Fruit fly (Drosophila melanogaster): ENCODE data around the gene CG3106.

CG3106 gene

DNA sequence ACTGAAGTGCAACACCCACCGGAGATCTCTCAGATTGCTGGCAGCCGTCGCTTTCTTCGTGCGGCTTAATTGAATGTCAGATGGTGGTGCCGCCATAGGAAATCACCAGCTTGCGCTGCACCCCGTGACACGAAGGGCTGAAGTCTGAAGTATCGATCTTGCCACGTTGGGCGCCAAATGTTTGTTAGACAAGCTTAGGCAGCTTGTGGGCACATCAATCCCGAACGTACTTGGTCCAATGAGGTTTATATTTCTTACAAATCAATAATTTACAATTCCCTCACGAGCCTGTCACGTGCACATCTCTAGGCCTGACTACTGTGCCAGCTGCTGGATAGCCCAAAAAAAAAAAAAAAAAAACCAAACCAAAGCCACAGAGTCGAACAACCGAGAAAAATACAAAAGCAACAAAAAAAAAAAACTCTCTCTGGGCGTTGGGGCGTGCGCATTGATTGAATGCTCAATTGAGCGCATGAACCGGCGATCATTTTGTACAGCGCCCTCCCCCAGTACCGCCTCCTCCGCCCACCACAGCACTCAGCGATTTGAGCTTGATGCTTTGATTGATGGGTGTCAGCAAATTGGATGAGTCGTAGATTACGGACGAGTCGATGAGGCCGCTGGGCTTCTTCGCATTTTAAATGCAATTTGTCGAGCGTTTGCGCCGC is 45.3 kb upstream of the CG3106 start (continued):
- TF ChIP-seq HLH4C (GFP tag; IDR thresholded peaks at IDR 0.05; ENCODE audit: partially characterized antibody) = 0 out of 3 replicates have a peak, but pooled peaks have one; percentile 31
- TF ChIP-seq CG7357 (GFP tag; IDR thresholded peaks at IDR 0.05) = no peak
- TF ChIP-seq sqz (GFP tag; optimal IDR thresholded peaks at IDR 0.05) = peak; percentile 48
- no peak for TF ChIP-seq Bteb2 (GFP tag; optimal IDR thresholded peaks at IDR 0.05)
- no peak for TF ChIP-seq CG10431 (GFP tag; optimal IDR thresholded peaks at IDR 0.05)
- TF ChIP-seq CG30431 (GFP tag; optimal IDR thresholded peaks at IDR 0.05) = no peak
- TF ChIP-seq jumu (GFP tag; optimal IDR thresholded peaks at IDR 0.05) = no peak
- TF ChIP-seq CG10979 (tag; optimal IDR thresholded peaks at IDR 0.05) = no peak
- TF ChIP-seq PHDP (tag; optimal IDR thresholded peaks at IDR 0.05) = no peak
- TF ChIP-seq HLHmδ (GFP tag; optimal IDR thresholded peaks at IDR 0.05) = no peak
- TF ChIP-seq CG13775 (GFP tag; optimal IDR thresholded peaks at IDR 0.05) = no peak
- no peak for TF ChIP-seq pnt (GFP tag; optimal IDR thresholded peaks at IDR 0.05)
- peak; percentile 50; the same call in 1 of the 2 replicates for TF ChIP-seq CG2129 (GFP tag; IDR thresholded peaks at IDR 0.05; ENCODE audit: partially characterized antibody)
- no peak for TF ChIP-seq ssp (GFP tag; IDR thresholded peaks at IDR 0.05)
- TF ChIP-seq CG14667 (GFP tag; IDR thresholded peaks at IDR 0.05) = no peak
- TF ChIP-seq zf30C (GFP tag; optimal IDR thresholded peaks at IDR 0.05) = no peak
- TF ChIP-seq sens-2 (GFP tag; IDR thresholded peaks at IDR 0.05) = no peak
- no peak for TF ChIP-seq usp (GFP tag; optimal IDR thresholded peaks at IDR 0.05)
- TF ChIP-seq CG8924 (tag; optimal IDR thresholded peaks at IDR 0.05) = no peak
- TF ChIP-seq run (tag; optimal IDR thresholded peaks at IDR 0.05) = no peak
- no peak for TF ChIP-seq Dip2 (GFP tag; IDR thresholded peaks at IDR 0.05)
- no peak for TF ChIP-seq insv (GFP tag; optimal IDR thresholded peaks at IDR 0.05)
- TF ChIP-seq gcm2 (GFP tag; optimal IDR thresholded peaks at IDR 0.05) = no peak
- peak; percentile 26 for TF ChIP-seq Med (GFP tag)
- no peak for TF ChIP-seq Xrp1 (GFP tag; IDR thresholded peaks at IDR 0.05)
- TF ChIP-seq CG5180 (GFP tag; optimal IDR thresholded peaks at IDR 0.05) = no peak

- TF ChIP-seq Dfd (GFP tag; optimal IDR thresholded peaks at IDR 0.05) (peak in 1 of 2 experiments; percentile 73), cwo (GFP tag; optimal IDR thresholded peaks at IDR 0.05) (no peak), Dref (GFP tag; IDR thresholded peaks at IDR 0.05) (no peak), CG12071 (GFP tag; optimal IDR thresholded peaks at IDR 0.05) (no peak), Pdp1 (GFP tag; optimal IDR thresholded peaks at IDR 0.05) (no peak), Mrtf (GFP tag; IDR thresholded peaks at IDR 0.05) (no peak), Six4 (GFP tag; optimal IDR thresholded peaks at IDR 0.05) (no peak), org-1 (GFP tag; optimal IDR thresholded peaks at IDR 0.05) (no peak), disco-r (GFP tag; optimal IDR thresholded peaks at IDR 0.05) (no peak), her (GFP tag; optimal IDR thresholded peaks at IDR 0.05) (no peak), lbe (GFP tag; optimal IDR thresholded peaks at IDR 0.05) (no peak), CG4360 (GFP tag; IDR thresholded peaks at IDR 0.05) (0 out of 2 replicates have a peak, but pooled peaks have one; percentile 31), CG6791 (GFP tag; IDR thresholded peaks at IDR 0.05; ENCODE audit: partially characterized antibody) (no peak), CG16863 (GFP tag; optimal IDR thresholded peaks at IDR 0.05) (no peak), tx (GFP tag; optimal IDR thresholded peaks at IDR 0.05) (no peak)
Observed at dm6 chrX:9694652-9695051, 31.9 kb upstream of the CG3106 start.
